Worm (Caenorhabditis elegans): ENCODE results near the gene C25E10.12.

DNA sequence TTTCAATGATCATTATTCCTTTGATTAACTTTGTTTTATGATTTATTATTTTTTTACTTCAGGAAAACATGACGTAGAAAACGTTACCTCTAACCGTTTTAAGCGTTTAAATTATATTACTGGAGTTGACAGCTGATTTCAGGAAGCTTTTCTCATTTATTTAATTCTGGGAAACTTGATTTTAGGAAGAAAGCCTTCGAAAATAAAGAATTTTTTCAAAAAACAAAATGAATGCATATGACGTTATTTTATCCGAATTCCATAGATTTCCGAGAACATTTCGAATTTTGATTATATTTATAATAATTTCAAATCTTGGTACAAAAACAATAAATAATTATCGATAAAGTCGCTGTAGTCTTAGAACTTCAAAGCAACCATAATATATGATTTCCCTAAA lies 13.0 kb downstream of the C25E10.12 start:
- no peak for TF ChIP-seq mab-5 (tag; optimal IDR thresholded peaks at IDR 0.05)
- TF ChIP-seq unc-39 (tag; optimal IDR thresholded peaks at IDR 0.05) = no peak
- TF ChIP-seq alr-1 (tag; optimal IDR thresholded peaks at IDR 0.05) = no peak
- TF ChIP-seq elt-3 (tag; optimal IDR thresholded peaks at IDR 0.05) = no peak
- no peak for TF ChIP-seq nhr-10 (tag; optimal IDR thresholded peaks at IDR 0.05)
